Fruit fly (Drosophila melanogaster): ENCODE results near the gene IP3K2.

Gene IP3K2

DNA sequence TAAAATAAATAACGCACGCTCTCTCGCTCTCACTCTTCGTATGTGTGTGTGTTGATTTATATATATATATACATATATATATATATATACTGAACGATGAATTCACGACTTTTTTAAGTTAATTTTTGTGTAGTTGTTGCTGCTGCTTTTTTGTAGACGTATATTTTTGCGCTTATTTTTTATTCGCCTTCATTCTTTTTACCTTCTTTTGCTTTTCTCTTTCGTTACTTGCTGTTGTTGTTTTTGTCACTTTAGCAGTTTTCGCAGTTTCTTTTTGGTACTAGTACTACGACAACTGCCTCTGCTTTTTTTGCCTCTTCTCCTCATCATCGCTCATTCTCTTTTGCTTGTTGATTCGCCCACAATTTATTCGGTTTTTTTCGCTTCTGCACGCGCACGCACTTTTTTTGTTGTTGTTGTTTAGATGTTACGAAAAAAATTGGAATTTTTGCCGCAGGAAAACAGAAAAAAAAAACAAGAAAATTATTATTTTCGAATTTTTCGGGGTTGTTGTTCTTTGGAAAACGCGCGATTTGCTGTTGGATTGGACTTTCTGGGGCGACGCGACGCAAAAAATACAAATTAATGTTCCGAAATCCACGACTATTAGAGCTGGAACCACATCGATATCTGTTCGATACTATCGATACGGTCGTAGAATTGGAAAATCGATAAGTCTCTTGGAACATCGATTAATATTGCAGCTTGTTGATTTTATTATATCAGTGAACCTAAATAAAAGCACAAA is 18.3 kb upstream of the IP3K2 start, which contains the start of the genes HDAC4 and CG15743 (continued):
- TF ChIP-seq Opbp (GFP tag; IDR thresholded peaks at IDR 0.05; ENCODE audit: partially characterized antibody) = peak; percentile 86
- TF ChIP-seq CG18476 (GFP tag; optimal IDR thresholded peaks at IDR 0.05) = no peak
- TF ChIP-seq CG31365 (tag; optimal IDR thresholded peaks at IDR 0.05) = no peak
- TF ChIP-seq Bteb2 (GFP tag; optimal IDR thresholded peaks at IDR 0.05) = no peak
- no peak for TF ChIP-seq B-H2 (GFP tag; optimal IDR thresholded peaks at IDR 0.05)
- TF ChIP-seq prd (optimal IDR thresholded peaks at IDR 0.05) = no peak
- TF ChIP-seq prd (GFP tag; IDR thresholded peaks at IDR 0.05) = no peak
- no peak for TF ChIP-seq ken (GFP tag; IDR thresholded peaks at IDR 0.05)
- no peak for TF ChIP-seq pb (GFP tag; optimal IDR thresholded peaks at IDR 0.05)
- no peak for TF ChIP-seq lmd (GFP tag; IDR thresholded peaks at IDR 0.05)
- no peak for TF ChIP-seq Ada2b (GFP tag; IDR thresholded peaks at IDR 0.05)
- TF ChIP-seq wdn (GFP tag; IDR thresholded peaks at IDR 0.05) = no peak
- TF ChIP-seq gcm (GFP tag; optimal IDR thresholded peaks at IDR 0.05) = no peak
- TF ChIP-seq caup (GFP tag; optimal IDR thresholded peaks at IDR 0.05; ENCODE audit: severe bottlenecking) = peak; percentile 12
- TF ChIP-seq CG32772 (GFP tag; IDR thresholded peaks at IDR 0.05) = no peak
- peak; percentile 10 for TF ChIP-seq cg (GFP tag; optimal IDR thresholded peaks at IDR 0.05)
- TF ChIP-seq knrl (GFP tag; IDR thresholded peaks at IDR 0.05; ENCODE audit: partially characterized antibody) = peak; percentile 89
- no peak for TF ChIP-seq TFAM (GFP tag; optimal IDR thresholded peaks at IDR 0.05)
- TF ChIP-seq HHEX (GFP tag; optimal IDR thresholded peaks at IDR 0.05) = no peak
- TF ChIP-seq CG10431 (GFP tag; optimal IDR thresholded peaks at IDR 0.05) = no peak
- TF ChIP-seq fru (optimal IDR thresholded peaks at IDR 0.05) = no peak
- no peak for TF ChIP-seq CG8281 (tag; optimal IDR thresholded peaks at IDR 0.05)
- peak; percentile 15 for TF ChIP-seq CG18599 (GFP tag; optimal IDR thresholded peaks at IDR 0.05)
- no peak for TF ChIP-seq Atf6 (GFP tag; IDR thresholded peaks at IDR 0.05)
- TF ChIP-seq slou (GFP tag; optimal IDR thresholded peaks at IDR 0.05) = no peak
- no peak for TF ChIP-seq CG17829 (tag; optimal IDR thresholded peaks at IDR 0.05)
- no peak for TF ChIP-seq sob (GFP tag; IDR thresholded peaks at IDR 0.05)
- TF ChIP-seq Dbx (GFP tag; IDR thresholded peaks at IDR 0.05) = peak; percentile 35; the same call in 1 of the 3 replicates
- TF ChIP-seq CG3281 (GFP tag; optimal IDR thresholded peaks at IDR 0.05) = no peak
- peak; percentile 20 for TF ChIP-seq CG13296 (GFP tag; optimal IDR thresholded peaks at IDR 0.05)
- no peak for TF ChIP-seq CG14965 (GFP tag; optimal IDR thresholded peaks at IDR 0.05; ENCODE audit: borderline replicate concordance)
- TF ChIP-seq CG2202 (tag; optimal IDR thresholded peaks at IDR 0.05) = no peak
- TF ChIP-seq vvl (GFP tag; IDR thresholded peaks at IDR 0.05) = peak; percentile 40; the same call in 1 of the 2 replicates
- no peak for TF ChIP-seq CG4328 (GFP tag; optimal IDR thresholded peaks at IDR 0.05)
- TF ChIP-seq CG5245 (GFP tag; optimal IDR thresholded peaks at IDR 0.05) = no peak
- no peak for TF ChIP-seq Hr78 (GFP tag; optimal IDR thresholded peaks at IDR 0.05)
- TF ChIP-seq CG4282 (GFP tag; optimal IDR thresholded peaks at IDR 0.05) = no peak
- no peak for TF ChIP-seq twi (tag; optimal IDR thresholded peaks at IDR 0.05)
- peak; percentile 19; the same call in 1 of the 2 replicates for TF ChIP-seq Rfx (GFP tag; IDR thresholded peaks at IDR 0.05)
- peak; percentile 85 for TF ChIP-seq Doc3 (GFP tag; IDR thresholded peaks at IDR 0.05; ENCODE audit: partially characterized antibody)
- TF ChIP-seq zen (tag; optimal IDR thresholded peaks at IDR 0.05) = peak; percentile 1
- TF ChIP-seq Xbp1 (GFP tag; optimal IDR thresholded peaks at IDR 0.05) = no peak
- peak; percentile 94 for TF ChIP-seq BEAF-32 (GFP tag; optimal IDR thresholded peaks at IDR 0.05)
- no peak for TF ChIP-seq Meics (GFP tag; optimal IDR thresholded peaks at IDR 0.05)
- TF ChIP-seq zfh2 (GFP tag; optimal IDR thresholded peaks at IDR 0.05) = no peak
- TF ChIP-seq lab (GFP tag; optimal IDR thresholded peaks at IDR 0.05) = no peak
- TF ChIP-seq Six4 (GFP tag; optimal IDR thresholded peaks at IDR 0.05) = no peak
- no peak for TF ChIP-seq CG17359 (tag; optimal IDR thresholded peaks at IDR 0.05)
- TF ChIP-seq CG34422 (GFP tag; IDR thresholded peaks at IDR 0.05) = no peak
- TF ChIP-seq Deaf1 (tag; optimal IDR thresholded peaks at IDR 0.05) = no peak

Data from whole organism, embryonic.